Fruit fly (Drosophila melanogaster) whole organism, wandering third instar larva: Measurements from ENCODE around the gene Pebp1.

ENCODE experiments used
- Abd-B ChIP-seq: fragments of >200 bp; optimal IDR thresholded peaks from 2 replicates; lab custom pipeline; 2017; ENCODE audit warnings: missing biosample characterization, missing genetic modification characterization
- CG32264 ChIP-seq: fragments of 200-800 bp; sonication (Bioruptor generic); optimal IDR thresholded peaks from 2 replicates; lab custom pipeline; 2016; ENCODE audit warnings: missing biosample characterization, missing genetic modification characterization
- CG9705 ChIP-seq: fragments of 200-800 bp; sonication (Bioruptor generic); optimal IDR thresholded peaks from 2 replicates; lab custom pipeline; 2018; ENCODE audit warnings: missing biosample characterization, mild to moderate bottlenecking, missing genetic modification characterization
- CrebA ChIP-seq: fragments of 200-800 bp; sonication (Bioruptor generic); optimal IDR thresholded peaks from 2 replicates; lab custom pipeline; 2016; ENCODE audit warnings: missing biosample characterization, mild to moderate bottlenecking, missing genetic modification characterization, borderline replicate concordance
- Dfd ChIP-seq: fragments of >200 bp; optimal IDR thresholded peaks from 2 replicates; lab custom pipeline; 2017; ENCODE audit warnings: missing biosample characterization, missing genetic modification characterization
- Dif ChIP-seq: fragments of 200-275, 200-300 bp; sonication (Bioruptor generic); optimal IDR thresholded peaks from 2 replicates; lab custom pipeline; 2018; ENCODE audit warnings: missing biosample characterization, missing genetic modification characterization; ENCODE audit not compliant: partially characterized antibody
- GATAd ChIP-seq: sonication (Bioruptor generic); optimal IDR thresholded peaks from 2 replicates; lab custom pipeline; 2016; ENCODE audit warnings: missing biosample characterization, missing genetic modification characterization
- HLH106 ChIP-seq: fragments of 200-800 bp; optimal IDR thresholded peaks from 3 replicates; lab custom pipeline; 2019; ENCODE audit warnings: missing biosample characterization, mild to moderate bottlenecking, missing genetic modification characterization, moderate library complexity
- Hr78 ChIP-seq: fragments of >200 bp; optimal IDR thresholded peaks from 2 replicates; lab custom pipeline; 2017; ENCODE audit warnings: missing biosample characterization, missing genetic modification characterization
- Hr83 ChIP-seq: fragments of 200-300 bp; sonication (Bioruptor generic); optimal IDR thresholded peaks from 2 replicates; lab custom pipeline; 2016; ENCODE audit warnings: missing biosample characterization, mild to moderate bottlenecking, missing genetic modification characterization, moderate library complexity; ENCODE audit not compliant: poor library complexity, severe bottlenecking
- Mio ChIP-seq: sonication (Bioruptor generic); optimal IDR thresholded peaks from 2 replicates; lab custom pipeline; 2016; ENCODE audit warnings: missing biosample characterization, missing genetic modification characterization
- Myc ChIP-seq: fragments of >200 bp; optimal IDR thresholded peaks from 2 replicates; lab custom pipeline; 2017
- N ChIP-seq: fragments of >200 bp; optimal IDR thresholded peaks from 2 replicates; lab custom pipeline; 2018; ENCODE audit warnings: missing biosample characterization, missing external identifiers, missing genetic modification characterization
- OdsH ChIP-seq: fragments of 200-800 bp; sonication (Bioruptor generic); optimal IDR thresholded peaks from 2 replicates; lab custom pipeline; 2016; ENCODE audit warnings: missing biosample characterization, mild to moderate bottlenecking, missing genetic modification characterization
- Rel ChIP-seq, 2 experiments: fragments of 200-800 bp; sonication (Bioruptor generic) in 1 of 2; optimal IDR thresholded peaks; 2 replicates in 1 of 2; 3 replicates in 1 of 2; lab custom pipeline; 2016 to 2019; ENCODE audit warnings: mild to moderate bottlenecking in 2 of 2, missing biosample characterization in 2 of 2, missing genetic modification characterization in 2 of 2, moderate library complexity in 1 of 2
- Sp1 ChIP-seq: fragments of 200-800 bp; sonication (Bioruptor generic); optimal IDR thresholded peaks from 3 replicates; lab custom pipeline; 2019; ENCODE audit warnings: missing biosample characterization, mild to moderate bottlenecking, missing genetic modification characterization, moderate library complexity
- Vsx2 ChIP-seq: fragments of 200-300, 225-300 bp; sonication (Bioruptor generic); optimal IDR thresholded peaks from 2 replicates; lab custom pipeline; 2018; ENCODE audit warnings: missing biosample characterization, missing genetic modification characterization; ENCODE audit not compliant: partially characterized antibody
- br ChIP-seq: fragments of 200-800 bp; sonication (Bioruptor generic); optimal IDR thresholded peaks from 2 replicates; lab custom pipeline; 2016; ENCODE audit warnings: missing biosample characterization, missing genetic modification characterization
- dmrt93B ChIP-seq: fragments of 200-800 bp; sonication (Bioruptor generic); optimal IDR thresholded peaks from 2 replicates; lab custom pipeline; 2018; ENCODE audit warnings: missing biosample characterization, mild to moderate bottlenecking, missing genetic modification characterization
- ey ChIP-seq: fragments of 200-800 bp; sonication (Bioruptor generic); optimal IDR thresholded peaks from 2 replicates; lab custom pipeline; 2016; ENCODE audit warnings: missing biosample characterization, missing genetic modification characterization
- foxo ChIP-seq, 2 experiments: fragments of 200-800 bp; sonication (Bioruptor generic); optimal IDR thresholded peaks; 2 replicates in 1 of 2; 3 replicates in 1 of 2; lab custom pipeline; 2016 to 2017; ENCODE audit warnings: missing biosample characterization in 2 of 2, missing genetic modification characterization in 2 of 2
- fru ChIP-seq: fragments of 200-800 bp; sonication (Bioruptor generic); optimal IDR thresholded peaks from 3 replicates; lab custom pipeline; 2016; ENCODE audit warnings: missing biosample characterization, mild to moderate bottlenecking, missing genetic modification characterization
- h ChIP-seq: fragments of 200-800 bp; sonication (Bioruptor generic); optimal IDR thresholded peaks from 3 replicates; lab custom pipeline; 2016; ENCODE audit warnings: missing biosample characterization, mild to moderate bottlenecking, missing genetic modification characterization
- jim ChIP-seq: fragments of 175-275, 200-325 bp; sonication (Bioruptor generic); optimal IDR thresholded peaks from 2 replicates; lab custom pipeline; 2016; ENCODE audit warnings: missing biosample characterization, mild to moderate bottlenecking, missing genetic modification characterization
- lola ChIP-seq: fragments of >200 bp; optimal IDR thresholded peaks from 2 replicates; lab custom pipeline; 2017; ENCODE audit warnings: missing biosample characterization, missing genetic modification characterization
- pan ChIP-seq: fragments of >200 bp; optimal IDR thresholded peaks from 2 replicates; lab custom pipeline; 2017
- psq ChIP-seq: fragments of 200-800 bp; sonication (Bioruptor generic); optimal IDR thresholded peaks from 3 replicates; lab custom pipeline; 2017; ENCODE audit warnings: missing biosample characterization, mild to moderate bottlenecking, missing genetic modification characterization, moderate library complexity
- rgr ChIP-seq: fragments of 200-800 bp; sonication (Bioruptor generic); optimal IDR thresholded peaks from 3 replicates; lab custom pipeline; 2016; ENCODE audit warnings: missing biosample characterization, mild to moderate bottlenecking, missing genetic modification characterization
- sage ChIP-seq: fragments of 200-800 bp; sonication (Bioruptor generic); optimal IDR thresholded peaks from 2 replicates; lab custom pipeline; 2016; ENCODE audit warnings: missing biosample characterization, mild to moderate bottlenecking, missing genetic modification characterization
- sv ChIP-seq: fragments of 200-800 bp; sonication (Bioruptor generic); optimal IDR thresholded peaks from 3 replicates; lab custom pipeline; 2016; ENCODE audit warnings: missing biosample characterization, missing genetic modification characterization
- tai ChIP-seq: sonication (Bioruptor generic); optimal IDR thresholded peaks from 2 replicates; lab custom pipeline; 2016; ENCODE audit warnings: missing biosample characterization, missing genetic modification characterization
- usp ChIP-seq: fragments of >200 bp; optimal IDR thresholded peaks from 2 replicates; lab custom pipeline; 2017; ENCODE audit warnings: missing biosample characterization, missing genetic modification characterization
- woc ChIP-seq: sonication (Bioruptor generic); optimal IDR thresholded peaks from 2 replicates; lab custom pipeline; 2016; ENCODE audit warnings: missing biosample characterization, mild to moderate bottlenecking, missing genetic modification characterization

Pebp1 gene

DNA sequence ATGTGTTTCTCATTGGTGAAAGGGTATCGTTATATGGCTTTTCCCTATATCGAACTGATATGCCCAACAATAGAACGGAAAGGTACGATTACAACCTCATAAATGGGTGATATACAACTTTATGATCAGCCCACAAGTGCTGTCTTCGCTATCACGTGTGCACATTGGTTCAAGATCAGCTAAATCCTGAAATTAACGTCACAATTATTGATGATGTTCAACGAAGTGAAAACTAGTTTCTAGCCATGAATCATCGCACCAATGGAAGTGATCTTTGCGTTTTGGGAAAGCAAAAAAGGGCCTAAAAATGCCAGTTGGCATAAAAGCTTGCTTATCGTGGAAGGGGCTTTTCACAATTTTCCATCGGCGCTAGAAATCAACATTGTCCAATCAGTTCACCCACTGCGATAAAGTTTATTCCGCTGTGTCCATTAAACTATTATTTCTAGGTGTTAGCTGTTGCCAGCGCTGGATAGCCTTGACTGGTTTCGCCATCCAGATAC lies 1.2 kb upstream of the Pebp1 start, which contains the start of gene CG7054:
CG7054 (plus strand) TSS at position 375 of the 503 bp plus-strand sequence.
- TF ChIP-seq sv (GFP tag; lab: Kevin White, UChicago) (no peak), br (GFP tag; lab: Kevin White, UChicago) (peak; percentile 19), OdsH (GFP tag; lab: Kevin White, UChicago) (no peak), CrebA (no peak), Dif (GFP tag; lab: Kevin White, UChicago) (no peak), lola (GFP tag; lab: Kevin White, UChicago) (no peak), HLH106 (tag; lab: Kevin White, UChicago) (no peak), fru (GFP tag; lab: Kevin White, UChicago) (no peak), GATAd (GFP tag; lab: Kevin White, UChicago) (no peak), foxo (GFP tag; optimal IDR thresholded peaks at IDR 0.05; lab: Kevin White, UChicago) (peak in 1 of 2 experiments; percentile 20), dmrt93B (no peak), Dfd (GFP tag; lab: Kevin White, UChicago) (no peak), Hr78 (no peak), Sp1 (GFP tag; lab: Kevin White, UChicago) (peak; percentile 27), CG32264 (GFP tag; lab: Kevin White, UChicago) (no peak), Mio (GFP tag; lab: Kevin White, UChicago) (no peak), Rel (GFP tag; optimal IDR thresholded peaks at IDR 0.05; lab: Kevin White, UChicago) (no peak), Rel (tag; optimal IDR thresholded peaks at IDR 0.05; lab: Kevin White, UChicago) (peak; percentile 45), ey (GFP tag; lab: Kevin White, UChicago) (no peak), pan (no peak), Vsx2 (GFP tag; lab: Kevin White, UChicago) (no peak), tai (GFP tag; lab: Kevin White, UChicago) (no peak), rgr (GFP tag; lab: Kevin White, UChicago) (no peak), h (GFP tag; lab: Kevin White, UChicago) (peak; percentile 12), usp (GFP tag; lab: Kevin White, UChicago) (no peak), CG9705 (no peak), psq (GFP tag; lab: Kevin White, UChicago) (no peak), N (GFP tag; lab: Kevin White, UChicago) (no peak), Hr83 (GFP tag; lab: Kevin White, UChicago) (no peak), Abd-B (GFP tag; lab: Kevin White, UChicago) (no peak), Myc (lab: Kevin White, UChicago) (no peak), woc (GFP tag; lab: Kevin White, UChicago) (no peak), sage (GFP tag; lab: Kevin White, UChicago) (no peak)
- TF ChIP-seq, all 38 proteins: peak for 5

dm6 chr3R:22465138-22465537 lies 696 bp upstream of the Pebp1 start:
- TF ChIP-seq ey (GFP tag; lab: Kevin White, UChicago) (no peak), Vsx2 (GFP tag; lab: Kevin White, UChicago) (no peak), jim (GFP tag; lab: Kevin White, UChicago) (no peak), sv (GFP tag; lab: Kevin White, UChicago) (no peak), foxo (GFP tag; optimal IDR thresholded peaks at IDR 0.05; lab: Kevin White, UChicago) (no peak), rgr (GFP tag; lab: Kevin White, UChicago) (no peak), br (GFP tag; lab: Kevin White, UChicago) (no peak), Hr78 (no peak), pan (no peak)
- TF ChIP-seq, all 38 proteins: peak for 0

- no peak for TF ChIP-seq pan
- peak; percentile 3 for TF ChIP-seq GATAd (GFP tag; lab: Kevin White, UChicago)
- TF ChIP-seq, all 38 proteins: peak for 1
Measured at dm6 chr3R:22467939-22468571, 2.2 kb downstream of the Pebp1 start, which contains the start of the genes CG5377 and Nrx-1. Gene CG5377 (minus strand): TSS chr3R:22468157. Gene Nrx-1 (plus strand): TSS chr3R:22468512.
